Fruit fly (Drosophila melanogaster) whole organism, embryonic: Measurements from ENCODE around the gene DhpD.
A peak's percentile ranks its signal among the peaks of the same experiment; 100 is the strongest.

Experiments used
- Atf3 ChIP-seq: fragments of 200-800 bp; sonication (Bioruptor generic); optimal IDR thresholded peaks from 3 replicates; lab custom pipeline; 2016; ENCODE audit warnings: missing biosample characterization, missing genetic modification characterization
- CG10274 ChIP-seq: fragments of 200-800 bp; sonication (Bioruptor generic); optimal IDR thresholded peaks from 3 replicates; lab custom pipeline; 2017; ENCODE audit warnings: missing biosample characterization, mild to moderate bottlenecking, missing genetic modification characterization
- CG10431 ChIP-seq: fragments of 200-800 bp; sonication (Bioruptor generic); optimal IDR thresholded peaks from 3 replicates; lab custom pipeline; 2018; ENCODE audit warnings: missing biosample characterization, mild to moderate bottlenecking, missing genetic modification characterization
- CG11247 ChIP-seq: fragments of 200-800 bp; sonication (Bioruptor generic); IDR thresholded peaks from 2 replicates; pipeline ENCODE4 v1.3.6; 2022; ENCODE audit warnings: missing biosample characterization, missing genetic modification characterization
- CG12155 ChIP-seq: fragments of 200-800 bp; sonication (Bioruptor generic); optimal IDR thresholded peaks from 3 replicates; lab custom pipeline; 2016; ENCODE audit warnings: missing biosample characterization, missing genetic modification characterization
- CG12236 ChIP-seq: fragments of 200-800 bp; sonication (Bioruptor generic); optimal IDR thresholded peaks from 2 replicates; lab custom pipeline; 2016; ENCODE audit warnings: missing biosample characterization, missing genetic modification characterization
- CG12769 ChIP-seq: fragments of 200-800 bp; sonication (Bioruptor generic); optimal IDR thresholded peaks from 2 replicates; lab custom pipeline; 2019; ENCODE audit warnings: missing biosample characterization, mild to moderate bottlenecking, missing genetic modification characterization, moderate library complexity
- CG13296 ChIP-seq: fragments of 200-800 bp; sonication (Bioruptor generic); optimal IDR thresholded peaks from 3 replicates; lab custom pipeline; 2018; ENCODE audit warnings: missing biosample characterization, mild to moderate bottlenecking, missing genetic modification characterization
- CG13624 ChIP-seq: fragments of 200-800 bp; sonication (Bioruptor generic); optimal IDR thresholded peaks from 2 replicates; lab custom pipeline; 2016; ENCODE audit warnings: missing biosample characterization, missing genetic modification characterization
- CG13775 ChIP-seq: fragments of 200-800 bp; sonication (Bioruptor generic); optimal IDR thresholded peaks from 3 replicates; lab custom pipeline; 2017; ENCODE audit warnings: missing biosample characterization, mild to moderate bottlenecking, missing genetic modification characterization
- CG14667 ChIP-seq: fragments of 200-800 bp; sonication (Bioruptor generic); IDR thresholded peaks from 2 replicates; pipeline ENCODE4 v1.3.6; 2022; ENCODE audit warnings: missing biosample characterization, missing genetic modification characterization
- CG17612 ChIP-seq: fragments of 200-800 bp; sonication (Bioruptor generic); IDR thresholded peaks from 2 replicates; pipeline ENCODE4 v1.3.6; 2022; ENCODE audit warnings: missing biosample characterization, missing genetic modification characterization
- CG18476 ChIP-seq: fragments of 200-800 bp; sonication (Bioruptor generic); optimal IDR thresholded peaks from 2 replicates; lab custom pipeline; 2016; ENCODE audit warnings: missing biosample characterization, mild to moderate bottlenecking, missing genetic modification characterization
- CG2889 ChIP-seq: fragments of 200-800 bp; sonication (Bioruptor generic); IDR thresholded peaks from 3 replicates; pipeline ENCODE4 v1.3.6; 2022; ENCODE audit warnings: missing biosample characterization, missing genetic modification characterization
- CG3065 ChIP-seq: fragments of 200-800 bp; sonication (Bioruptor generic); optimal IDR thresholded peaks from 2 replicates; lab custom pipeline; 2016; ENCODE audit warnings: missing biosample characterization, missing genetic modification characterization
- CG31441 ChIP-seq: fragments of 200-800 bp; sonication (Bioruptor generic); IDR thresholded peaks from 2 replicates; pipeline ENCODE4 v1.3.6; 2022; ENCODE audit warnings: missing biosample characterization, missing genetic modification characterization
- CG6272 ChIP-seq: fragments of 200-800 bp; sonication (Bioruptor generic); IDR thresholded peaks from 2 replicates; pipeline ENCODE4 v1.3.6; 2022; ENCODE audit warnings: missing biosample characterization, missing genetic modification characterization
- CG6765 ChIP-seq: fragments of 200-800 bp; sonication (Bioruptor generic); optimal IDR thresholded peaks from 3 replicates; lab custom pipeline; 2017; ENCODE audit warnings: missing biosample characterization, mild to moderate bottlenecking, missing genetic modification characterization
- CG7556 ChIP-seq: fragments of 200-800 bp; sonication (Bioruptor generic); optimal IDR thresholded peaks from 2 replicates; lab custom pipeline; 2017; ENCODE audit warnings: missing biosample characterization, mild to moderate bottlenecking, missing genetic modification characterization
- CG9797 ChIP-seq: fragments of 200-800 bp; sonication (Bioruptor generic); optimal IDR thresholded peaks from 3 replicates; lab custom pipeline; 2018; ENCODE audit warnings: missing biosample characterization, mild to moderate bottlenecking, missing genetic modification characterization
- CG9817 ChIP-seq: fragments of 200-800 bp; sonication (Bioruptor generic); optimal IDR thresholded peaks from 2 replicates; lab custom pipeline; 2018; ENCODE audit warnings: missing biosample characterization, mild to moderate bottlenecking, missing genetic modification characterization, moderate library complexity
- CTCF ChIP-seq: fragments of 200-800 bp; sonication (Bioruptor generic); optimal IDR thresholded peaks from 2 replicates; lab custom pipeline; 2017; ENCODE audit warnings: missing biosample characterization, mild to moderate bottlenecking, missing genetic modification characterization, moderate library complexity
- Ets65A ChIP-seq: fragments of 200-800 bp; sonication (Bioruptor generic); peaks from one replicate; lab custom pipeline; 2016; ENCODE audit warnings: missing biosample characterization, missing genetic modification characterization
- Hsf ChIP-seq: fragments of 200-800 bp; sonication (Bioruptor generic); optimal IDR thresholded peaks from 3 replicates; lab custom pipeline; 2016; ENCODE audit warnings: missing biosample characterization, missing genetic modification characterization
- Jarid2 ChIP-seq: fragments of 200-800 bp; sonication (Bioruptor generic); optimal IDR thresholded peaks from 3 replicates; lab custom pipeline; 2017; ENCODE audit warnings: mild to moderate bottlenecking, missing biosample characterization, missing genetic modification reagents, missing genetic modification characterization
- Scr ChIP-seq: fragments of 200-800 bp; sonication (Bioruptor generic); IDR thresholded peaks from 2 replicates; pipeline ENCODE4 v1.3.6; 2022; ENCODE audit warnings: missing biosample characterization, missing genetic modification characterization; ENCODE audit not compliant: partially characterized antibody
- Sin3A ChIP-seq: fragments of >200 bp; optimal IDR thresholded peaks from 2 replicates; lab custom pipeline; 2018
- Stat92E ChIP-seq, 3 experiments: fragments of >200 bp in 2 of 3; fragments of 200-800 bp in 1 of 3; sonication (Bioruptor generic) in 1 of 3; optimal IDR thresholded peaks; 2 replicates each; lab custom pipeline; 2017 to 2019; ENCODE audit warnings: missing biosample characterization in 3 of 3, missing genetic modification characterization in 3 of 3, mild to moderate bottlenecking in 1 of 3, moderate library complexity in 1 of 3
- chn ChIP-seq: fragments of 200-800 bp; sonication (Bioruptor generic); optimal IDR thresholded peaks from 2 replicates; lab custom pipeline; 2016; ENCODE audit warnings: missing biosample characterization, missing genetic modification characterization
- disco-r ChIP-seq: fragments of 200-800 bp; sonication (Bioruptor generic); optimal IDR thresholded peaks from 2 replicates; lab custom pipeline; 2016; ENCODE audit warnings: missing biosample characterization, missing genetic modification characterization
- dm ChIP-seq: fragments of 200-800 bp; sonication (Bioruptor generic); optimal IDR thresholded peaks from 3 replicates; lab custom pipeline; 2016; ENCODE audit warnings: missing biosample characterization, missing genetic modification characterization
- dmrt11E ChIP-seq: fragments of 200-800 bp; sonication (Bioruptor generic); optimal IDR thresholded peaks from 3 replicates; lab custom pipeline; 2018; ENCODE audit warnings: missing biosample characterization, mild to moderate bottlenecking, missing genetic modification characterization, moderate library complexity
- eve ChIP-seq, 2 experiments: fragments of >200 bp; optimal IDR thresholded peaks; 2 replicates each; lab custom pipeline; 2017; ENCODE audit warnings: missing biosample characterization in 2 of 2, missing genetic modification characterization in 2 of 2
- exex ChIP-seq: fragments of 200-800 bp; sonication (Bioruptor generic); optimal IDR thresholded peaks from 4 replicates; lab custom pipeline; 2018; ENCODE audit warnings: missing biosample characterization, mild to moderate bottlenecking, missing genetic modification characterization, moderate library complexity
- fd102C ChIP-seq: fragments of 200-800 bp; sonication (Bioruptor generic); optimal IDR thresholded peaks from 2 replicates; lab custom pipeline; 2018; ENCODE audit warnings: missing biosample characterization, mild to moderate bottlenecking, missing genetic modification characterization, moderate library complexity
- fd64A ChIP-seq: fragments of 200-800 bp; sonication (Bioruptor generic); optimal IDR thresholded peaks from 3 replicates; lab custom pipeline; 2018; ENCODE audit warnings: missing biosample characterization, mild to moderate bottlenecking, missing genetic modification characterization
- gcm ChIP-seq: fragments of 200-800 bp; sonication (Bioruptor generic); optimal IDR thresholded peaks from 2 replicates; lab custom pipeline; 2019; ENCODE audit warnings: missing biosample characterization, mild to moderate bottlenecking, missing genetic modification characterization, moderate library complexity
- gsb-n ChIP-seq: fragments of 200-800 bp; sonication (Bioruptor generic); optimal IDR thresholded peaks from 3 replicates; lab custom pipeline; 2018; ENCODE audit warnings: missing biosample characterization, mild to moderate bottlenecking, missing genetic modification characterization
- hth ChIP-seq: fragments of >200 bp; optimal IDR thresholded peaks from 2 replicates; lab custom pipeline; 2017; ENCODE audit warnings: inconsistent platforms
- kni ChIP-seq: fragments of 200-800 bp; sonication (Bioruptor generic); optimal IDR thresholded peaks from 3 replicates; lab custom pipeline; 2017; ENCODE audit warnings: mild to moderate bottlenecking, missing biosample characterization, missing genetic modification reagents, missing genetic modification characterization
- lilli ChIP-seq: fragments of 200-800 bp; sonication (Bioruptor generic); optimal IDR thresholded peaks from 3 replicates; lab custom pipeline; 2016; ENCODE audit warnings: missing biosample characterization, missing genetic modification characterization
- lmd ChIP-seq: fragments of 200-800 bp; sonication (Bioruptor generic); IDR thresholded peaks from 2 replicates; pipeline ENCODE4 v1.3.6; 2022; ENCODE audit warnings: missing biosample characterization, missing genetic modification characterization
- otp ChIP-seq: fragments of 200-800 bp; sonication (Bioruptor generic); IDR thresholded peaks from 3 replicates; pipeline ENCODE4, ENCODE4 v1.3.6; 2022; ENCODE audit warnings: missing biosample characterization, missing genetic modification characterization
- phol ChIP-seq: fragments of 200-800 bp; sonication (Bioruptor generic); optimal IDR thresholded peaks from 3 replicates; lab custom pipeline; 2018; ENCODE audit warnings: missing biosample characterization, mild to moderate bottlenecking, missing genetic modification characterization, moderate library complexity
- pzg ChIP-seq: fragments of 200-800 bp; sonication (Bioruptor generic); optimal IDR thresholded peaks from 3 replicates; lab custom pipeline; 2018; ENCODE audit warnings: missing biosample characterization, mild to moderate bottlenecking, missing genetic modification characterization, moderate library complexity
- sim ChIP-seq: fragments of 200-800 bp; sonication (Bioruptor generic); IDR thresholded peaks from 2 replicates; pipeline ENCODE4 v1.3.6; 2022; ENCODE audit warnings: missing biosample characterization, missing genetic modification characterization
- sisA ChIP-seq: fragments of 200-800 bp; sonication (Bioruptor generic); IDR thresholded peaks from 2 replicates; pipeline ENCODE4 v1.3.6; 2022; ENCODE audit warnings: missing biosample characterization, missing genetic modification characterization
- sr ChIP-seq: fragments of 200-800 bp; sonication (Bioruptor generic); IDR thresholded peaks from 3 replicates; pipeline ENCODE4 v1.3.6; 2022; ENCODE audit warnings: missing biosample characterization, missing genetic modification characterization
- twi ChIP-seq: fragments of 200-800 bp; optimal IDR thresholded peaks from 2 replicates; lab custom pipeline; 2019; ENCODE audit warnings: missing biosample characterization, mild to moderate bottlenecking, missing genetic modification characterization, moderate library complexity
- vnd ChIP-seq: fragments of 200-800 bp; sonication (Bioruptor generic); IDR thresholded peaks from 3 replicates; pipeline ENCODE4 v1.3.6; 2022; ENCODE audit warnings: missing biosample characterization, missing genetic modification characterization; ENCODE audit not compliant: partially characterized antibody
- wor ChIP-seq: fragments of 200-800 bp; sonication (Bioruptor generic); IDR thresholded peaks from 2 replicates; pipeline ENCODE4 v1.3.6; 2022; ENCODE audit warnings: missing biosample characterization, missing genetic modification characterization

DhpD gene

DNA sequence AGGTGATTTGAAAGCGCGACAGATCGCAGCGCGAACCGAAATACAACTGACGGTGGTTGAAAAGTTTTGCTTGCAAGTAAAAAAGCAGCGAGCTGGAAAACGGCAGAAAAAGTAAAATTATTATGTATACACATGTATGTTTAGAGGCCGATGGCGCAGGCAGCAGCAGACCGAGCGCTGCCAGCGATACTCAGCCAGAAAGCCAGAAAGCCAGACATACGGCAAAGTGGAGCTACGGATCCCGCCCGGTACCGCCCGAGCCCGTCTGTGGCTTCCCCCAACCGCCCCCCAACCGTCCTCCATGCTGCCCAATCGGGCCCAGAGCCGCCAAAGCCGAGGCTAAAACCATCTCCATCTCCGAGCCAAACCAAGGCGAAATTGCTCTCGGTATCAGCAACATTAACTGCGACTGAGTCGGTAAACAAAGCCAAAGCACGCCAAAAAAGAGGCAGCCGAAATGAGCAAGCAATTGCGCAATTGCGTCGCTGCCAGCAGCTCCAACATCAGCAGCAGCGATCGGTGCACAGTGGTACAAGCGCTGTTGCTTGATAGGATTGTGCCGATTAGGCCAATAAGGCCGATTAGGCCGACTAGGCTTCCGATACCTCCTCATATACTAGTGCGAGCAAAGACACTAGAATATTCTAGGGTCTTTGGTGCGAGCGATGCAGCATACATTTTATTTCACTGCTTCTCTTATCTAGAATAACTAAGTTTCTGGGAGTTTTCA lies 13.6 kb downstream of the DhpD start, which contains the start of gene CG14636 (continued):
- TF ChIP-seq twi (no peak), Stat92E (GFP tag; optimal IDR thresholded peaks at IDR 0.05; lab: Kevin White, UChicago) (no peak), pzg (GFP tag; lab: Kevin White, UChicago) (no peak), Hsf (GFP tag; lab: Kevin White, UChicago) (peak; percentile 72), CG9797 (GFP tag; lab: Kevin White, UChicago) (no peak), sr (0 out of 3 replicates have a peak, but pooled peaks have one; percentile 28), CG2889 (GFP tag; lab: Robert Waterston, UW) (no peak), eve (GFP tag; optimal IDR thresholded peaks at IDR 0.05; lab: Kevin White, UChicago) (no peak), CG18476 (GFP tag; lab: Kevin White, UChicago) (no peak), CG13624 (GFP tag; lab: Kevin White, UChicago) (peak; percentile 78), lmd (GFP tag; lab: Robert Waterston, UW) (peak; percentile 84), chn (GFP tag; lab: Kevin White, UChicago) (peak; percentile 21), Ets65A (peak; percentile 87), sim (peak; percentile 42; the same call in 1 of the 2 replicates), CG13296 (GFP tag; lab: Kevin White, UChicago) (peak; percentile 80), fd102C (GFP tag; lab: Kevin White, UChicago) (no peak), gsb-n (tag; lab: Kevin White, UChicago) (no peak), CG12236 (GFP tag; lab: Kevin White, UChicago) (no peak), CG14667 (GFP tag; lab: Robert Waterston, UW) (peak; percentile 70), CG13775 (GFP tag; lab: Kevin White, UChicago) (peak; percentile 51), otp (GFP tag; lab: Robert Waterston, UW) (0 out of 3 replicates have a peak, but pooled peaks have one; percentile 25), CG11247 (GFP tag; lab: Robert Waterston, UW) (peak; percentile 61), lilli (GFP tag; lab: Kevin White, UChicago) (peak; percentile 76), Atf3 (GFP tag; lab: Kevin White, UChicago) (peak; percentile 28), fd64A (GFP tag; lab: Kevin White, UChicago) (no peak), wor (GFP tag; lab: Robert Waterston, UW) (peak; percentile 51), sisA (GFP tag; lab: Robert Waterston, UW) (peak; percentile 74), CG9817 (tag; lab: Kevin White, UChicago) (peak; percentile 64), CG12769 (tag; lab: Kevin White, UChicago) (peak; percentile 71), CG10431 (GFP tag; lab: Kevin White, UChicago) (no peak), vnd (0 out of 3 replicates have a peak, but pooled peaks have one; percentile 24), CG17612 (GFP tag; lab: Robert Waterston, UW) (peak; percentile 58), CG3065 (no peak), dm (peak; percentile 21), kni (GFP tag; lab: Kevin White, UChicago) (no peak), phol (tag; lab: Kevin White, UChicago) (peak; percentile 58), Jarid2 (GFP tag; lab: Kevin White, UChicago) (peak; percentile 30), Sin3A (no peak), CG6765 (peak; percentile 73), exex (tag; lab: Kevin White, UChicago) (no peak), gcm (GFP tag; lab: Kevin White, UChicago) (peak; percentile 12), CG6272 (GFP tag; lab: Robert Waterston, UW) (peak; percentile 68), CG12155 (GFP tag; lab: Kevin White, UChicago) (peak; percentile 54), CG31441 (GFP tag; lab: Robert Waterston, UW) (peak; percentile 49), CG7556 (GFP tag; lab: Kevin White, UChicago) (peak; percentile 69), Scr (GFP tag; lab: Robert Waterston, UW) (no peak), dmrt11E (tag; lab: Kevin White, UChicago) (no peak), CTCF (GFP tag; lab: Kevin White, UChicago) (peak; percentile 12), hth (lab: Kevin White, UChicago) (no peak), disco-r (GFP tag; lab: Kevin White, UChicago) (peak; percentile 44), CG10274 (GFP tag; lab: Kevin White, UChicago) (peak; percentile 40)
